Worm (Caenorhabditis elegans) whole organism, late embryonic: ENCODE data around the gene lir-2.

ENCODE experiments used
- C08G9.2 ChIP-seq: sonication (generic microtip); optimal IDR thresholded peaks from 2 replicates; lab custom pipeline; 2016; ENCODE audit warnings: mild to moderate bottlenecking, missing genetic modification characterization, moderate library complexity, missing compliant biosample characterization
- C38D4.7 ChIP-seq: fragments of 200-800 bp; sonication (Bioruptor generic); optimal IDR thresholded peaks from 2 replicates; lab custom pipeline; 2018; ENCODE audit warnings: mild to moderate bottlenecking, missing genetic modification characterization, moderate library complexity, missing compliant biosample characterization
- F13H6.1 ChIP-seq: sonication (generic microtip); optimal IDR thresholded peaks from 2 replicates; lab custom pipeline; 2016; ENCODE audit warnings: missing genetic modification characterization, missing compliant biosample characterization
- K09A11.1 ChIP-seq: sonication (generic microtip); optimal IDR thresholded peaks from 2 replicates; lab custom pipeline; 2017; ENCODE audit warnings: antibody characterized with exemption, mild to moderate bottlenecking, missing genetic modification characterization, missing compliant biosample characterization; ENCODE audit not compliant: insufficient read depth
- T23F11.4 ChIP-seq: fragments of 200-800 bp; sonication (Bioruptor generic); optimal IDR thresholded peaks from 2 replicates; lab custom pipeline; 2018; ENCODE audit warnings: mild to moderate bottlenecking, missing genetic modification characterization, missing compliant biosample characterization
- ama-1 ChIP-seq: fragments of 150-350 bp; optimal IDR thresholded peaks from 2 replicates; lab custom pipeline; 2014
- ceh-14 ChIP-seq: sonication (generic microtip); optimal IDR thresholded peaks from 2 replicates; lab custom pipeline; 2016; ENCODE audit warnings: missing genotype, missing genetic modification characterization, missing compliant biosample characterization
- ceh-18 ChIP-seq: sonication (generic microtip); optimal IDR thresholded peaks from 2 replicates; lab custom pipeline; 2016; ENCODE audit warnings: missing genetic modification characterization, missing compliant biosample characterization
- ceh-19 ChIP-seq: fragments of 200-800 bp; sonication (Bioruptor generic); optimal IDR thresholded peaks from 2 replicates; lab custom pipeline; 2018; ENCODE audit warnings: mild to moderate bottlenecking, missing genetic modification characterization, missing compliant biosample characterization
- ceh-2 ChIP-seq: sonication (generic microtip); optimal IDR thresholded peaks from 2 replicates; lab custom pipeline; 2016; ENCODE audit warnings: missing genotype, missing genetic modification characterization, missing compliant biosample characterization
- ceh-30 ChIP-seq: fragments of 150-350 bp; optimal IDR thresholded peaks from 2 replicates; lab custom pipeline; 2014; ENCODE audit warnings: missing biosample characterization, missing genetic modification characterization
- ceh-31 ChIP-seq: sonication (generic microtip); optimal IDR thresholded peaks from 2 replicates; lab custom pipeline; 2016; ENCODE audit warnings: missing genetic modification characterization, missing compliant biosample characterization
- ceh-45 ChIP-seq: fragments of 200-800 bp; sonication (Bioruptor generic); IDR thresholded peaks from 2 replicates; pipeline ENCODE4 v1.3.6; 2022; ENCODE audit warnings: missing genetic modification reagents, missing genetic modification characterization, missing compliant biosample characterization
- ceh-48 ChIP-seq: sonication (generic microtip); optimal IDR thresholded peaks from 2 replicates; lab custom pipeline; 2016; ENCODE audit warnings: missing genetic modification characterization, inconsistent platforms, missing compliant biosample characterization
- ceh-6 ChIP-seq: fragments of 200-800 bp; sonication (Bioruptor generic); optimal IDR thresholded peaks from 2 replicates; lab custom pipeline; 2018; ENCODE audit warnings: mild to moderate bottlenecking, missing genetic modification characterization, missing compliant biosample characterization
- ceh-9 ChIP-seq: sonication (generic microtip); optimal IDR thresholded peaks from 2 replicates; lab custom pipeline; 2016; ENCODE audit warnings: mild to moderate bottlenecking, missing genetic modification characterization, inconsistent platforms, missing compliant biosample characterization
- che-1 ChIP-seq: sonication (generic microtip); optimal IDR thresholded peaks from 2 replicates; lab custom pipeline; 2016; ENCODE audit warnings: mild to moderate bottlenecking, missing genetic modification characterization, missing compliant biosample characterization
- dve-1 ChIP-seq: sonication (generic microtip); optimal IDR thresholded peaks from 2 replicates; lab custom pipeline; 2017; ENCODE audit warnings: antibody characterized with exemption, mild to moderate bottlenecking, missing genetic modification characterization, missing compliant biosample characterization
- eyg-1 ChIP-seq: sonication (generic microtip); optimal IDR thresholded peaks from 2 replicates; lab custom pipeline; 2016; ENCODE audit warnings: missing genotype, missing genetic modification characterization, missing compliant biosample characterization
- fax-1 ChIP-seq: sonication (generic microtip); optimal IDR thresholded peaks from 2 replicates; lab custom pipeline; 2016; ENCODE audit warnings: missing genotype, missing genetic modification characterization, missing compliant biosample characterization
- fkh-10 ChIP-seq: fragments of 150-350 bp; optimal IDR thresholded peaks from 2 replicates; lab custom pipeline; 2014; ENCODE audit warnings: missing biosample characterization, missing genetic modification reagents, missing genetic modification characterization
- fkh-6 ChIP-seq: sonication (generic microtip); optimal IDR thresholded peaks from 2 replicates; lab custom pipeline; 2016; ENCODE audit warnings: missing genetic modification characterization, missing compliant biosample characterization
- hlh-13 ChIP-seq: fragments of 200-800 bp; sonication (Bioruptor generic); optimal IDR thresholded peaks from 2 replicates; lab custom pipeline; 2018; ENCODE audit warnings: mild to moderate bottlenecking, missing genetic modification characterization, missing compliant biosample characterization
- hlh-15 ChIP-seq: sonication (generic microtip); optimal IDR thresholded peaks from 2 replicates; lab custom pipeline; 2016; ENCODE audit warnings: missing genetic modification characterization, missing compliant biosample characterization
- hlh-30 ChIP-seq: sonication (generic microtip); optimal IDR thresholded peaks from 2 replicates; lab custom pipeline; 2017; ENCODE audit warnings: antibody characterized with exemption, missing genetic modification characterization, missing compliant biosample characterization; ENCODE audit not compliant: insufficient read depth
- lim-6 ChIP-seq: sonication (generic microtip); optimal IDR thresholded peaks from 2 replicates; lab custom pipeline; 2016; ENCODE audit warnings: missing genetic modification characterization, missing compliant biosample characterization
- lin-11 ChIP-seq: fragments of 200-800 bp; sonication (Bioruptor generic); optimal IDR thresholded peaks from 2 replicates; lab custom pipeline; 2018; ENCODE audit warnings: mild to moderate bottlenecking, missing genetic modification characterization, missing compliant biosample characterization
- madf-2 ChIP-seq: sonication (generic microtip); optimal IDR thresholded peaks from 2 replicates; lab custom pipeline; 2017; ENCODE audit warnings: missing genetic modification characterization, missing compliant biosample characterization
- mec-3 ChIP-seq: sonication (generic microtip); optimal IDR thresholded peaks from 2 replicates; lab custom pipeline; 2016; ENCODE audit warnings: borderline replicate concordance, missing genetic modification characterization, missing compliant biosample characterization
- nfya-1 ChIP-seq: sonication (generic microtip); optimal IDR thresholded peaks from 2 replicates; lab custom pipeline; 2017; ENCODE audit warnings: missing genetic modification characterization, mild to moderate bottlenecking, missing compliant biosample characterization, antibody characterized with exemption, moderate library complexity
- nhr-232 ChIP-seq: sonication (generic microtip); optimal IDR thresholded peaks from 2 replicates; lab custom pipeline; 2016; ENCODE audit warnings: missing genetic modification characterization, missing compliant biosample characterization
- npax-4 ChIP-seq: sonication (generic microtip); optimal IDR thresholded peaks from 2 replicates; lab custom pipeline; 2016; ENCODE audit warnings: missing genetic modification characterization, missing compliant biosample characterization
- pag-3 ChIP-seq: sonication (generic microtip); optimal IDR thresholded peaks from 2 replicates; lab custom pipeline; 2016; ENCODE audit warnings: missing compliant biosample characterization, missing genetic modification characterization, borderline replicate concordance
- pat-9 ChIP-seq: fragments of 200-800 bp; sonication (Bioruptor generic); optimal IDR thresholded peaks from 2 replicates; lab custom pipeline; 2018; ENCODE audit warnings: mild to moderate bottlenecking, missing genetic modification characterization, moderate library complexity, missing compliant biosample characterization
- pax-1 ChIP-seq: fragments of 150-350 bp; optimal IDR thresholded peaks from 2 replicates; lab custom pipeline; 2014; ENCODE audit warnings: missing biosample characterization, missing genetic modification characterization
- pha-4 ChIP-seq: fragments of 150-350 bp; optimal IDR thresholded peaks from 2 replicates; lab custom pipeline; 2018; ENCODE audit warnings: missing biosample characterization, missing genetic modification reagents, missing genetic modification characterization
- pqm-1 ChIP-seq: sonication (generic microtip); optimal IDR thresholded peaks from 2 replicates; lab custom pipeline; 2016; ENCODE audit warnings: missing genetic modification characterization, missing compliant biosample characterization
- pros-1 ChIP-seq: fragments of 150-350 bp; optimal IDR thresholded peaks from 2 replicates; lab custom pipeline; 2014; ENCODE audit warnings: missing biosample characterization, missing genetic modification reagents, missing genetic modification characterization
- ref-2 ChIP-seq: sonication (generic microtip); optimal IDR thresholded peaks from 2 replicates; lab custom pipeline; 2016; ENCODE audit warnings: missing genetic modification characterization, missing compliant biosample characterization
- rnt-1 ChIP-seq: sonication (generic microtip); optimal IDR thresholded peaks from 2 replicates; lab custom pipeline; 2016; ENCODE audit warnings: missing genetic modification characterization, missing compliant biosample characterization
- sox-2 ChIP-seq: fragments of 200-800 bp; sonication (Bioruptor generic); IDR thresholded peaks from 2 replicates; pipeline ENCODE4 v1.3.6; 2022; ENCODE audit warnings: missing genetic modification reagents, missing genetic modification characterization, missing compliant biosample characterization
- sox-4 ChIP-seq: sonication (generic microtip); optimal IDR thresholded peaks from 2 replicates; lab custom pipeline; 2017; ENCODE audit warnings: mild to moderate bottlenecking, missing genetic modification characterization, inconsistent platforms, missing compliant biosample characterization
- tbx-7 ChIP-seq: sonication (generic microtip); optimal IDR thresholded peaks from 2 replicates; lab custom pipeline; 2016; ENCODE audit warnings: missing genotype, missing genetic modification characterization, missing compliant biosample characterization
- ttx-3 ChIP-seq: sonication (generic microtip); optimal IDR thresholded peaks from 2 replicates; lab custom pipeline; 2016; ENCODE audit warnings: missing genetic modification reagents, missing genetic modification characterization, missing compliant biosample characterization
- unc-42 ChIP-seq: sonication (generic microtip); optimal IDR thresholded peaks from 2 replicates; lab custom pipeline; 2016; ENCODE audit warnings: missing genotype, missing genetic modification characterization, missing compliant biosample characterization
- unc-86 ChIP-seq: sonication (generic microtip); optimal IDR thresholded peaks from 2 replicates; lab custom pipeline; 2016; ENCODE audit warnings: missing genetic modification characterization, missing compliant biosample characterization

Gene lir-2

DNA sequence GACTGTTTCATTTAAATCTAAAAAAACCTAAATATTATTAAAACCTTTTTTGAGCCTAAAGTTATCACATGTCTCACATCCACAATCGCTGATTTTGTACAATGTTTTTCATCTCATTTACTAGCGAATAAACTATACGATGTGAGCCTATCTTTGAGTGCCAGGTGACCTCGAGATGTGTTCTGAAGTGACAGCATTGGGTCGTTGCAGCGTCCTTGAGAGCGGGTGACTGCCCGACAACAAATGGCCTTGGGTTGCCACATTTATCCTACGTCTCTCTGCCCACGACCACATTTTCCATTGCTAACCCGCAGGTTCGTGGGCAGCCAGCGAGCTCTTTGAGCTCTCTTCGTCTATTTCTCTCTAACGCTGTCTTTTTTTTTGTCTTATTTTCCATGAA is at the start of gene lir-2:
TSS of gene lir-2 (plus strand) at position 301 of the 400 bp plus-strand sequence.
- no peak for TF ChIP-seq tbx-7
- no peak for TF ChIP-seq C08G9.2 (tag; lab: Kevin White, UChicago)
- no peak for TF ChIP-seq fax-1 (tag; lab: Kevin White, UChicago)
- no peak for TF ChIP-seq dve-1 (tag; lab: Kevin White, UChicago)
- no peak for TF ChIP-seq mec-3 (tag; lab: Kevin White, UChicago)
- no peak for TF ChIP-seq nhr-232
- no peak for TF ChIP-seq F13H6.1 (tag; lab: Kevin White, UChicago)
- no peak for TF ChIP-seq sox-2 (GFP tag; lab: Robert Waterston, UW)
- no peak for TF ChIP-seq ceh-48 (tag; lab: Kevin White, UChicago)
- TF ChIP-seq pag-3 (tag; lab: Kevin White, UChicago): no peak
- TF ChIP-seq hlh-30: no peak
- no peak for TF ChIP-seq eyg-1
- TF ChIP-seq ceh-2 (tag; lab: Kevin White, UChicago): no peak
- TF ChIP-seq pha-4 (tag; lab: Kevin White, UChicago): no peak
- no peak for TF ChIP-seq unc-42 (tag; lab: Kevin White, UChicago)
- no peak for TF ChIP-seq T23F11.4 (GFP tag; lab: Kevin White, UChicago)
- TF ChIP-seq lin-11 (tag; lab: Kevin White, UChicago): no peak
- no peak for TF ChIP-seq pros-1 (tag; lab: Kevin White, UChicago)

DNA sequence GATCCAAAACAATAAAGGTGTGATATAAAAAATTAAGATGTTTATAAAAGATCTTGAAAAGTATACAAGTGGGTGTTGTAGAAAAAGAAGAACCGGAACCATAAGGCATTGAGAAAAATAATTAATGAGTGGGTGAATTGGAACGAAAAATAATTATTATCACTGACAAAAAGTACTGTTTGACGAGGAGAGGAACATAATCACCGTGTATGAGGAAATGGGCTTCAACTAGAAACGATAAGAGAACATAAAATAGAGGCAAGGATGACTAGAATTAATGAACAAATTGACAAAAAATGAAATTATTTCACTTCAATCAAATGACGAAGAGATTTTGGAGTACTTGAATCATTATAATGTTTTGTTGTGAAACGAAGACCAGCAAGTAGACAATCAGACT is 48.9 kb upstream of the lir-2 start:
- TF ChIP-seq mec-3 (tag; lab: Kevin White, UChicago) (no peak), ceh-19 (GFP tag; lab: Kevin White, UChicago) (no peak), fkh-6 (tag; lab: Kevin White, UChicago) (no peak), pqm-1 (no peak), madf-2 (no peak), rnt-1 (tag; lab: Kevin White, UChicago) (no peak), ceh-18 (no peak), hlh-15 (tag; lab: Kevin White, UChicago) (no peak), pros-1 (tag; lab: Kevin White, UChicago) (no peak), lim-6 (tag; lab: Kevin White, UChicago) (no peak), pat-9 (tag; lab: Kevin White, UChicago) (no peak), dve-1 (tag; lab: Kevin White, UChicago) (no peak), ceh-45 (GFP tag; lab: Robert Waterston, UW) (no peak), hlh-13 (GFP tag; lab: Kevin White, UChicago) (no peak), ceh-6 (no peak), pax-1 (tag; lab: Kevin White, UChicago) (no peak)

DNA sequence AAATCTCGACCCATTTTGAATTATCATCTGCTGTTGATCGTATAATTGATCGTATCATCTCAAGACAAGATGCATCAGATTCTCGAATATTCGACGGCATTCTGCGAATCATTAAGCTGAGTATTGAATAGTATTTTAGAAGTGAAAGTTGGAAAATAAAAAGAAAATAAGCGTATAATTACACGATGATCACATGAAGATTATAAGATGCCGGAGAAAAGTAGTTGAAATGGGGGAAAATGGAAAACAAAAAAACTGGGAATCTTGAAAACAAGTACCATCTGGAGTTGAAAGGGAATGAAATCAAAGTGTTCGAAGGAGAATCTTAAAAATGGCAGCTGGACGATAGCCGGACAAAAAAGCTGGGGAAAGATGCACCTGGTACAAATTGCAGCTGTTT is 46.7 kb upstream of the lir-2 start, which contains the start of gene R07G3.8:
TSS of gene R07G3.8 (minus strand) at position 101 of the 400 bp plus-strand sequence.
- TF ChIP-seq fkh-10 (GFP tag; lab: Kevin White, UChicago): no peak
- TF ChIP-seq che-1 (tag; lab: Kevin White, UChicago): no peak
- no peak for TF ChIP-seq ttx-3 (tag; lab: Kevin White, UChicago)
- TF ChIP-seq npax-4 (tag; lab: Kevin White, UChicago): no peak
- TF ChIP-seq sox-4 (tag; lab: Kevin White, UChicago): no peak

DNA sequence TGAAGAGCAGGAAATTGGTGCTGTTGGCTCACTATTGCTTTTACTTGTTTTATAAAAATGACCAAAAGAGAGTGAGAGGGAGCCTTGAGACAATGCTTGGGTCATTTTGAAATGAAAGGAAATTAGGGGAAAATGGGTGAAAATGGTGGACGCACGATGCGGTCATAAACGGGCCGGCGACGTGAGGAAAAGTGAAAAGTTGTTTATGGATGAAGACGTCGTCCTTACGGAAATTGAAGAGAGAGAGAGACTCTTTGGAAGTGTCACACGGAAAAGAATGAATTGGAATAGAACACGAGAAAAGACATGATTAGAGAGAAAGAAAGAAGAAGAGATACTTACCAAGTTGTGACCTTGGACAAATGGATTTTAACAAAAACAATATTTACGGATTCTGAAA is 45.6 kb upstream of the lir-2 start:
- no peak for TF ChIP-seq nhr-232
- TF ChIP-seq unc-42 (tag; lab: Kevin White, UChicago): peak; percentile 14
- TF ChIP-seq ceh-6: no peak
- no peak for TF ChIP-seq fax-1 (tag; lab: Kevin White, UChicago)
- TF ChIP-seq unc-86 (tag; lab: Kevin White, UChicago): no peak
- no peak for TF ChIP-seq ama-1 (lab: Kevin White, UChicago)
- no peak for TF ChIP-seq ceh-30
- no peak for TF ChIP-seq nfya-1 (tag; lab: Kevin White, UChicago)
- TF ChIP-seq lin-11 (tag; lab: Kevin White, UChicago): no peak
- peak; percentile 5 for TF ChIP-seq ref-2 (tag; lab: Kevin White, UChicago)
- TF ChIP-seq npax-4 (tag; lab: Kevin White, UChicago): no peak
- TF ChIP-seq ceh-45 (GFP tag; lab: Robert Waterston, UW): no peak
- no peak for TF ChIP-seq pha-4 (tag; lab: Kevin White, UChicago)
- TF ChIP-seq ceh-2 (tag; lab: Kevin White, UChicago): no peak
- no peak for TF ChIP-seq pag-3 (tag; lab: Kevin White, UChicago)
- TF ChIP-seq ceh-19 (GFP tag; lab: Kevin White, UChicago): no peak
- TF ChIP-seq ttx-3 (tag; lab: Kevin White, UChicago): no peak
- TF ChIP-seq ceh-9 (tag; lab: Kevin White, UChicago): no peak
- TF ChIP-seq mec-3 (tag; lab: Kevin White, UChicago): no peak
- peak; percentile 32 for TF ChIP-seq ceh-31 (tag; lab: Kevin White, UChicago)
- TF ChIP-seq rnt-1 (tag; lab: Kevin White, UChicago): no peak
- no peak for TF ChIP-seq K09A11.1 (tag; lab: Kevin White, UChicago)
- TF ChIP-seq C38D4.7 (GFP tag; lab: Kevin White, UChicago): no peak
- TF ChIP-seq ceh-14 (tag; lab: Kevin White, UChicago): no peak
